Worm (Caenorhabditis elegans): ENCODE measurements around the gene grwd-1.

DNA sequence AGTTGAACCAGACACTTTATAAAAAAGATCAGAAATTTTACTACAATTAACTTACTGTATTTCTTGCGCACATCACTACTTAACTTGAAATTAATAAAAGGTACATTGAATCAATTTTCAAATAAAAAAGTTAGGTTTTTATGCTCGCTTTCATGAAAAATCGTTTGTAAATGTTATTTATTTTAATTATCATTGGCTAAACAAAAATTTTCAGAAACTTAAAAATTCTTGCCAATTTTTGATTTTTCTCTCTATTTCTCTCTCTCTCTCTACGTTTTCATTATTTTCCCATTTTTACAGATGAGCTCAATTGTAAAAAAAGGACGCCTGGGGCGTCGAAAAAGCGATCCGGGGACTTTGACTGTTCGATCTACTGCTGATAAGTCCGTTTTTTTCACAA is 43.9 kb upstream of the grwd-1 start, which contains the start of gene sax-2:
- TF ChIP-seq mdl-1 (tag; optimal IDR thresholded peaks at IDR 0.05) (no peak), unc-62 (GFP tag; optimal IDR thresholded peaks at IDR 0.05) (no peak), egl-27 (tag; optimal IDR thresholded peaks at IDR 0.05) (no peak), zag-1 (tag; optimal IDR thresholded peaks at IDR 0.05) (no peak), nhr-12 (tag; optimal IDR thresholded peaks at IDR 0.05) (no peak)
